Fruit fly (Drosophila melanogaster) whole organism, embryonic: ENCODE results near the gene CG12998.

Source experiments
- C15 ChIP-seq: fragments of 200-800 bp; sonication (Bioruptor generic); IDR thresholded peaks from 3 replicates; pipeline ENCODE4 v1.3.6; 2022; ENCODE audit warnings: missing biosample characterization, missing genetic modification characterization
- CG1024 ChIP-seq: fragments of 200-800 bp; sonication (Bioruptor generic); IDR thresholded peaks from 2 replicates; pipeline ENCODE4 v1.3.6; 2022; ENCODE audit warnings: missing biosample characterization, missing genetic modification characterization
- CG10366 ChIP-seq: fragments of 200-800 bp; sonication (Bioruptor generic); IDR thresholded peaks from 2 replicates; pipeline ENCODE4 v1.3.6; 2022; ENCODE audit warnings: missing biosample characterization, missing genetic modification characterization
- CG11504 ChIP-seq: fragments of 200-800 bp; sonication (Bioruptor generic); optimal IDR thresholded peaks from 3 replicates; lab custom pipeline; 2019; ENCODE audit warnings: missing biosample characterization, mild to moderate bottlenecking, missing genetic modification characterization, moderate library complexity
- CG12219 ChIP-seq: fragments of 200-800 bp; sonication (Bioruptor generic); optimal IDR thresholded peaks from 3 replicates; lab custom pipeline; 2018; ENCODE audit warnings: missing biosample characterization, mild to moderate bottlenecking, missing genetic modification characterization
- CG12236 ChIP-seq: fragments of 200-800 bp; sonication (Bioruptor generic); optimal IDR thresholded peaks from 2 replicates; lab custom pipeline; 2016; ENCODE audit warnings: missing biosample characterization, missing genetic modification characterization
- CG13123 ChIP-seq: fragments of 200-800 bp; sonication (Bioruptor generic); optimal IDR thresholded peaks from 2 replicates; lab custom pipeline; 2016; ENCODE audit warnings: missing biosample characterization, missing genetic modification characterization
- CG13894 ChIP-seq: fragments of 200-800 bp; sonication (Bioruptor generic); optimal IDR thresholded peaks from 3 replicates; lab custom pipeline; 2018; ENCODE audit warnings: missing biosample characterization, mild to moderate bottlenecking, missing genetic modification characterization, moderate library complexity
- CG14050 ChIP-seq: fragments of 200-800 bp; sonication (Bioruptor generic); IDR thresholded peaks from 3 replicates; pipeline ENCODE4 v1.3.6; 2022; ENCODE audit warnings: missing biosample characterization, missing genetic modification characterization
- CG16863 ChIP-seq: fragments of 200-800 bp; sonication (Bioruptor generic); optimal IDR thresholded peaks from 3 replicates; lab custom pipeline; 2016; ENCODE audit warnings: missing biosample characterization, missing genetic modification characterization
- CG31441 ChIP-seq: fragments of 200-800 bp; sonication (Bioruptor generic); IDR thresholded peaks from 2 replicates; pipeline ENCODE4 v1.3.6; 2022; ENCODE audit warnings: missing biosample characterization, missing genetic modification characterization
- CG32772 ChIP-seq: fragments of 200-800 bp; sonication (Bioruptor generic); IDR thresholded peaks from 2 replicates; pipeline ENCODE4 v1.3.6; 2022; ENCODE audit warnings: missing biosample characterization, missing genetic modification characterization
- CG3281 ChIP-seq: fragments of 200-800 bp; sonication (Bioruptor generic); optimal IDR thresholded peaks from 3 replicates; lab custom pipeline; 2017; ENCODE audit warnings: missing biosample characterization, mild to moderate bottlenecking, missing genetic modification characterization
- CG3847 ChIP-seq: fragments of 200-800 bp; sonication (Bioruptor generic); IDR thresholded peaks from 2 replicates; pipeline ENCODE4 v1.3.6; 2022; ENCODE audit warnings: missing biosample characterization, missing genetic modification characterization
- CG4360 ChIP-seq: fragments of 200-800 bp; sonication (Bioruptor generic); IDR thresholded peaks from 2 replicates; pipeline ENCODE4 v1.3.6; 2022; ENCODE audit warnings: missing biosample characterization, missing genetic modification characterization
- CG6272 ChIP-seq: fragments of 200-800 bp; sonication (Bioruptor generic); IDR thresholded peaks from 2 replicates; pipeline ENCODE4 v1.3.6; 2022; ENCODE audit warnings: missing biosample characterization, missing genetic modification characterization
- CG6654 ChIP-seq: fragments of 200-800 bp; sonication (Bioruptor generic); optimal IDR thresholded peaks from 2 replicates; lab custom pipeline; 2017; ENCODE audit warnings: missing biosample characterization, mild to moderate bottlenecking, missing genetic modification characterization
- CG7745 ChIP-seq: fragments of 200-800 bp; sonication (Bioruptor generic); optimal IDR thresholded peaks from 2 replicates; lab custom pipeline; 2018; ENCODE audit warnings: missing biosample characterization, mild to moderate bottlenecking, missing genetic modification characterization, moderate library complexity
- CG7786 ChIP-seq: fragments of 200-800 bp; sonication (Bioruptor generic); optimal IDR thresholded peaks from 2 replicates; lab custom pipeline; 2016; ENCODE audit warnings: missing biosample characterization, missing genetic modification characterization
- CG8281 ChIP-seq: fragments of 200-800 bp; sonication (Bioruptor generic); optimal IDR thresholded peaks from 2 replicates; lab custom pipeline; 2018; ENCODE audit warnings: missing biosample characterization, mild to moderate bottlenecking, missing genetic modification characterization, moderate library complexity
- D ChIP-seq, 2 experiments: fragments of 200-800 bp in 1 of 2; fragments of >200 bp in 1 of 2; sonication (Bioruptor generic) in 1 of 2; optimal IDR thresholded peaks; 2 replicates in 1 of 2; 3 replicates in 1 of 2; lab custom pipeline; 2017; ENCODE audit warnings: mild to moderate bottlenecking in 1 of 2, missing biosample characterization in 1 of 2, missing genetic modification characterization in 1 of 2, missing genetic modification reagents in 1 of 2
- Dref ChIP-seq: fragments of 200-800 bp; sonication (Bioruptor generic); IDR thresholded peaks from 2 replicates; pipeline ENCODE4 v1.3.6; 2022; ENCODE audit warnings: missing biosample characterization, missing genetic modification characterization
- Gug ChIP-seq: fragments of 200-800 bp; sonication (Bioruptor generic); IDR thresholded peaks from 4 replicates; pipeline ENCODE4 v1.3.6; 2022; ENCODE audit warnings: missing biosample characterization, missing genetic modification characterization
- HLH4C ChIP-seq: fragments of 200-800 bp; sonication (Bioruptor generic); IDR thresholded peaks from 3 replicates; pipeline ENCODE4 v1.3.6; 2022; ENCODE audit warnings: missing biosample characterization, missing genetic modification characterization; ENCODE audit not compliant: partially characterized antibody
- HLH54F ChIP-seq: fragments of 200-800 bp; sonication (Bioruptor generic); optimal IDR thresholded peaks from 3 replicates; lab custom pipeline; 2016; ENCODE audit warnings: missing biosample characterization, missing genetic modification characterization
- Hand ChIP-seq: fragments of 200-800 bp; sonication (Bioruptor generic); optimal IDR thresholded peaks from 2 replicates; lab custom pipeline; 2017; ENCODE audit warnings: mild to moderate bottlenecking, missing biosample characterization, missing genetic modification reagents, missing genetic modification characterization
- Poxn ChIP-seq: fragments of 200-800 bp; sonication (Bioruptor generic); IDR thresholded peaks from 2 replicates; pipeline ENCODE4 v1.3.6; 2022; ENCODE audit warnings: missing biosample characterization, missing genetic modification characterization
- Ptx1 ChIP-seq: fragments of 200-800 bp; sonication (Bioruptor generic); IDR thresholded peaks from 2 replicates; pipeline ENCODE4 v1.3.6; 2022; ENCODE audit warnings: missing biosample characterization, missing genetic modification characterization
- Scr ChIP-seq: fragments of 200-800 bp; sonication (Bioruptor generic); IDR thresholded peaks from 2 replicates; pipeline ENCODE4 v1.3.6; 2022; ENCODE audit warnings: missing biosample characterization, missing genetic modification characterization; ENCODE audit not compliant: partially characterized antibody
- Sin3A ChIP-seq: fragments of >200 bp; optimal IDR thresholded peaks from 2 replicates; lab custom pipeline; 2018
- Sox102F ChIP-seq: fragments of 200-800 bp; sonication (Bioruptor generic); optimal IDR thresholded peaks from 2 replicates; lab custom pipeline; 2018; ENCODE audit warnings: missing biosample characterization, mild to moderate bottlenecking, missing genetic modification characterization, moderate library complexity
- TFAM ChIP-seq: fragments of 200-800 bp; sonication (Bioruptor generic); optimal IDR thresholded peaks from 2 replicates; lab custom pipeline; 2017; ENCODE audit warnings: missing biosample characterization, missing genetic modification characterization, inconsistent platforms
- caup ChIP-seq: fragments of 200-800 bp; sonication (Bioruptor generic); optimal IDR thresholded peaks from 3 replicates; lab custom pipeline; 2017; ENCODE audit warnings: missing biosample characterization, mild to moderate bottlenecking, missing genetic modification characterization, moderate library complexity; ENCODE audit not compliant: severe bottlenecking
- chif ChIP-seq, 2 experiments: fragments of 200-800 bp; sonication (Bioruptor generic); optimal IDR thresholded peaks; 3 replicates each; lab custom pipeline; 2016; ENCODE audit warnings: missing biosample characterization in 2 of 2, missing genetic modification characterization in 2 of 2
- dati ChIP-seq: fragments of 200-800 bp; sonication (Bioruptor generic); IDR thresholded peaks from 2 replicates; pipeline ENCODE4 v1.3.6; 2022; ENCODE audit warnings: missing biosample characterization, missing genetic modification characterization
- dm ChIP-seq: fragments of 200-800 bp; sonication (Bioruptor generic); optimal IDR thresholded peaks from 3 replicates; lab custom pipeline; 2016; ENCODE audit warnings: missing biosample characterization, missing genetic modification characterization
- emc ChIP-seq: fragments of 200-800 bp; sonication (Bioruptor generic); optimal IDR thresholded peaks from 2 replicates; lab custom pipeline; 2016; ENCODE audit warnings: missing biosample characterization, missing genetic modification characterization
- gcm ChIP-seq: fragments of 200-800 bp; sonication (Bioruptor generic); optimal IDR thresholded peaks from 2 replicates; lab custom pipeline; 2019; ENCODE audit warnings: missing biosample characterization, mild to moderate bottlenecking, missing genetic modification characterization, moderate library complexity
- gem ChIP-seq: fragments of 200-800 bp; sonication (Bioruptor generic); optimal IDR thresholded peaks from 2 replicates; lab custom pipeline; 2019; ENCODE audit warnings: missing biosample characterization, mild to moderate bottlenecking, missing genetic modification characterization, moderate library complexity
- ham ChIP-seq: fragments of 200-800 bp; sonication (Bioruptor generic); IDR thresholded peaks from 2 replicates; pipeline ENCODE4 v1.3.6; 2022; ENCODE audit warnings: missing biosample characterization, missing genetic modification characterization
- inv ChIP-seq: fragments of 200-800 bp; sonication (Bioruptor generic); IDR thresholded peaks from 2 replicates; pipeline ENCODE4 v1.3.6; 2022; ENCODE audit warnings: missing biosample characterization, missing genetic modification characterization; ENCODE audit not compliant: partially characterized antibody
- otp ChIP-seq: fragments of 200-800 bp; sonication (Bioruptor generic); IDR thresholded peaks from 3 replicates; pipeline ENCODE4, ENCODE4 v1.3.6; 2022; ENCODE audit warnings: missing biosample characterization, missing genetic modification characterization
- run ChIP-seq: fragments of 200-800 bp; sonication (Bioruptor generic); optimal IDR thresholded peaks from 3 replicates; lab custom pipeline; 2018; ENCODE audit warnings: missing biosample characterization, mild to moderate bottlenecking, missing genetic modification characterization
- scrt ChIP-seq: fragments of 200-800 bp; sonication (Bioruptor generic); optimal IDR thresholded peaks from 2 replicates; lab custom pipeline; 2018; ENCODE audit warnings: missing biosample characterization, mild to moderate bottlenecking, missing genetic modification characterization, moderate library complexity
- slp2 ChIP-seq: fragments of 200-800 bp; sonication (Bioruptor generic); optimal IDR thresholded peaks from 2 replicates; lab custom pipeline; 2016; ENCODE audit warnings: missing biosample characterization, missing genetic modification characterization
- stwl ChIP-seq: fragments of 200-800 bp; sonication (Bioruptor generic); optimal IDR thresholded peaks from 3 replicates; lab custom pipeline; 2018; ENCODE audit warnings: missing biosample characterization, mild to moderate bottlenecking, missing genetic modification characterization, moderate library complexity
- tll ChIP-seq, 2 experiments: fragments of 200-800 bp in 1 of 2; fragments of >200 bp in 1 of 2; sonication (Bioruptor generic) in 1 of 2; optimal IDR thresholded peaks; 2 replicates each; lab custom pipeline; 2017 to 2019; ENCODE audit warnings: missing biosample characterization in 2 of 2, missing genetic modification characterization in 2 of 2, mild to moderate bottlenecking in 1 of 2, moderate library complexity in 1 of 2
- tup ChIP-seq: fragments of 200-800 bp; sonication (Bioruptor generic); optimal IDR thresholded peaks from 2 replicates; lab custom pipeline; 2016; ENCODE audit warnings: missing biosample characterization, mild to moderate bottlenecking, missing genetic modification characterization, moderate library complexity
- wdn ChIP-seq: fragments of 200-800 bp; sonication (Bioruptor generic); IDR thresholded peaks from 2 replicates; pipeline ENCODE4 v1.3.6; 2022; ENCODE audit warnings: missing biosample characterization, missing genetic modification characterization
- wek ChIP-seq: fragments of 200-800 bp; sonication (Bioruptor generic); optimal IDR thresholded peaks from 3 replicates; lab custom pipeline; 2018; ENCODE audit warnings: missing biosample characterization, mild to moderate bottlenecking, missing genetic modification characterization, moderate library complexity

Gene CG12998

DNA sequence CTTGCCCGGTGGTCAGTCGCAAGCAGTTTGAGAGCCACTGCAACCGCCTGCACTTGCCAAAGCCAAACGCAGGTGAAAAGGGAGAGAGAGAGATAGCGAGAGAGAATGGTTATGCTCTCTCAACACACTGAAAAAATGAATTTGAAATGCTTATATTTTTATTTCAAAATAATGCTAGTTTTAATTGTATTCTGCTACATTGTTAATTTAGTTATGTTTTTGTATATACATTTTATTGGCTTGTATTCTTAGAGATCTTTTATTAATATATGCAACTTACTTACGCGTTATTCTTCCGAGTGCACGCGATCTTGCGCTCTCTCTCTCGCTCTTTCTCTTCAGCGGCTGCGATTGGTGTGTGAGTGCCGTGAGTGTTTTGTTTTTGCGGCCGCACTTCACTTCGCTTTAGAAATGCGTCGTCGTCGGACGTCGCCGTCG lies 40.0 kb upstream of the CG12998 start (continued):
- TF ChIP-seq CG7745 (tag; lab: Kevin White, UChicago) (no peak), Gug (GFP tag; lab: Robert Waterston, UW) (peak; percentile 92), CG12236 (GFP tag; lab: Kevin White, UChicago) (no peak), CG3281 (GFP tag; lab: Kevin White, UChicago) (peak; percentile 94), run (peak; percentile 97), Ptx1 (GFP tag; lab: Robert Waterston, UW) (peak; percentile 99), CG12219 (GFP tag; lab: Kevin White, UChicago) (peak; percentile 91), Sin3A (no peak), CG13123 (GFP tag; lab: Kevin White, UChicago) (no peak), chif (GFP tag; optimal IDR thresholded peaks at IDR 0.05; lab: Kevin White, UChicago) (peak in 1 of 2 experiments; percentile 86), gcm (no peak), dati (peak; percentile 96), Dref (GFP tag; lab: Robert Waterston, UW) (no peak), C15 (GFP tag; lab: Robert Waterston, UW) (peak; percentile 96), CG10366 (GFP tag; lab: Robert Waterston, UW) (peak; percentile 98), CG6654 (peak; percentile 95), D (optimal IDR thresholded peaks at IDR 0.05; lab: Kevin White, UChicago) (no peak), D (GFP tag; optimal IDR thresholded peaks at IDR 0.05; lab: Kevin White, UChicago) (peak; percentile 97), stwl (tag; lab: Kevin White, UChicago) (peak; percentile 70), CG16863 (GFP tag; lab: Kevin White, UChicago) (peak; percentile 75), TFAM (GFP tag; lab: Kevin White, UChicago) (peak; percentile 87), caup (GFP tag; lab: Kevin White, UChicago) (peak; percentile 96), Scr (GFP tag; lab: Robert Waterston, UW) (no peak), CG14050 (GFP tag; lab: Robert Waterston, UW) (peak; percentile 95), ham (GFP tag; lab: Robert Waterston, UW) (no peak), HLH54F (GFP tag; lab: Kevin White, UChicago) (peak; percentile 70), scrt (GFP tag; lab: Kevin White, UChicago) (peak; percentile 93), CG4360 (peak; percentile 88), CG32772 (GFP tag; lab: Robert Waterston, UW) (peak; percentile 99), HLH4C (GFP tag; lab: Robert Waterston, UW) (no peak), CG1024 (peak; percentile 96), tll (GFP tag; optimal IDR thresholded peaks at IDR 0.05; lab: Kevin White, UChicago) (peak in 1 of 2 experiments; percentile 66), tup (GFP tag; lab: Kevin White, UChicago) (peak; percentile 95), otp (GFP tag; lab: Robert Waterston, UW) (peak; percentile 92), Sox102F (GFP tag; lab: Kevin White, UChicago) (no peak), gem (no peak), inv (no peak), wek (GFP tag; lab: Kevin White, UChicago) (no peak), CG7786 (GFP tag; lab: Kevin White, UChicago) (peak; percentile 69), CG6272 (GFP tag; lab: Robert Waterston, UW) (peak; percentile 99), dm (no peak), Poxn (GFP tag; lab: Robert Waterston, UW) (peak; percentile 52), CG8281 (peak; percentile 86), emc (GFP tag; lab: Kevin White, UChicago) (peak; percentile 81), wdn (no peak), CG31441 (GFP tag; lab: Robert Waterston, UW) (peak; percentile 94), CG11504 (peak; percentile 97), Hand (GFP tag; lab: Kevin White, UChicago) (peak; percentile 74), slp2 (GFP tag; lab: Kevin White, UChicago) (peak; percentile 87), CG13894 (peak; percentile 85), CG3847 (GFP tag; lab: Robert Waterston, UW) (peak; percentile 38; the same call in 1 of the 2 replicates)
